Worm (Caenorhabditis elegans) whole organism, late embryonic: ENCODE measurements around the gene F41F3.3.

Experiments
- K09A11.1 ChIP-seq: sonication (generic microtip); optimal IDR thresholded peaks from 2 replicates; lab custom pipeline; 2017; ENCODE audit warnings: antibody characterized with exemption, mild to moderate bottlenecking, missing genetic modification characterization, missing compliant biosample characterization; ENCODE audit not compliant: insufficient read depth
- ama-1 ChIP-seq: fragments of 150-350 bp; optimal IDR thresholded peaks from 2 replicates; lab custom pipeline; 2014
- ceh-31 ChIP-seq: sonication (generic microtip); optimal IDR thresholded peaks from 2 replicates; lab custom pipeline; 2016; ENCODE audit warnings: missing genetic modification characterization, missing compliant biosample characterization
- ceh-34 ChIP-seq: sonication (generic microtip); optimal IDR thresholded peaks from 2 replicates; lab custom pipeline; 2016; ENCODE audit warnings: mild to moderate bottlenecking, missing genetic modification characterization, missing compliant biosample characterization
- ceh-9 ChIP-seq: sonication (generic microtip); optimal IDR thresholded peaks from 2 replicates; lab custom pipeline; 2016; ENCODE audit warnings: mild to moderate bottlenecking, missing genetic modification characterization, inconsistent platforms, missing compliant biosample characterization
- dve-1 ChIP-seq: sonication (generic microtip); optimal IDR thresholded peaks from 2 replicates; lab custom pipeline; 2017; ENCODE audit warnings: antibody characterized with exemption, mild to moderate bottlenecking, missing genetic modification characterization, missing compliant biosample characterization
- nhr-11 ChIP-seq: fragments of 150-350 bp; optimal IDR thresholded peaks from 2 replicates; lab custom pipeline; 2014; ENCODE audit warnings: missing biosample characterization, missing genetic modification characterization
- pha-4 ChIP-seq: fragments of 150-350 bp; optimal IDR thresholded peaks from 2 replicates; lab custom pipeline; 2018; ENCODE audit warnings: missing biosample characterization, missing genetic modification reagents, missing genetic modification characterization
- pros-1 ChIP-seq: fragments of 150-350 bp; optimal IDR thresholded peaks from 2 replicates; lab custom pipeline; 2014; ENCODE audit warnings: missing biosample characterization, missing genetic modification reagents, missing genetic modification characterization

ce11 chrV:4681670-4682069, 33.6 kb upstream of the F41F3.3 start, which contains the start of gene K03B4.4:
- no peak for TF ChIP-seq nhr-11 (tag; lab: Kevin White, UChicago)
- no peak for TF ChIP-seq ceh-34 (tag; lab: Kevin White, UChicago)
- TF ChIP-seq ceh-9 (tag; lab: Kevin White, UChicago), result no peak
- TF ChIP-seq pros-1 (tag; lab: Kevin White, UChicago), result no peak
- no peak for TF ChIP-seq pha-4 (tag; lab: Kevin White, UChicago)
- no peak for TF ChIP-seq dve-1
- no peak for TF ChIP-seq K09A11.1 (tag; lab: Kevin White, UChicago)
- no peak for TF ChIP-seq ceh-31 (tag; lab: Kevin White, UChicago)
- no peak for TF ChIP-seq ama-1 (lab: Kevin White, UChicago)
